Worm (Caenorhabditis elegans): ENCODE results near the gene sre-45.

DNA sequence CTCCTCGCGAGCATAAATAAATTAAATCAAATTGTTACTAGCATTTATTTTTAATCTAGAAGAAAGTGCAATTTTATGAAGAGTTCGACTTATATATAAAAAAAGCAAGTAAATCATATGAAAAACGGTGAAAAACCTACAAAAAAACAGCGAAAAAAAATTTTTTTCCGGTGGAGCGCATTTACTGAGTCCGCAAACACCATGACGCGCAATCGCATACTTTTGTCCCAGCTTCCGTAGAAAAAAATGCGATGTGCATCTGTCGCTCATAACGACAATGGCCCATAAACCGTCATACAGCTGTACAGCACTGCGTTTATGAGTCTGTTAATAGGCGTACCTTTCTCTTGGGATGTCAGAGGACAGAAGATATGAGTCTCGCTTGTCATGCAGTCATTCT, 40.5 kb upstream of the sre-45 start:
- TF ChIP-seq mxl-3 (GFP tag; optimal IDR thresholded peaks at IDR 0.05), result no peak
- no peak for TF ChIP-seq snpc-4 (tag; optimal IDR thresholded peaks at IDR 0.05)

Measured in whole organism, L4 larva.